Worm (Caenorhabditis elegans): ENCODE measurements around the gene C54F6.3.

DNA sequence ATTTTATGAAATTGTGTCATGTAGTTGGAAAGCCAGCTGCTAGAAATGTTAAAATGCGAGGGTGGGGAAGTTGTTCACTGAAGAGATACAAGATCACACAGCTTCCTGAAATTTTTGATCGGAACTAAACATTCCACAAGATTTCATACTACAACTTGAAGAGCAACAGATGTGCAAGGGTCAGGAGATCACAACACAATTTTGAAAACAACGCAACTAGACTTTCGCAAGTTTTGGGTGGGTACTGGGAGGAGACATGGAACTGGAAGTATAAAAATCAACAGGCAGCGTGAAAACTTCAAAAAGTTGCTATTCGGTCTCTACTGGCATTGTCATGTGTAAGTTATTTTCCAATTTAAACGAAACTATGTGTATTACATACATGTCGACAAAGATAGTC is 18.8 kb downstream of the C54F6.3 start, which contains the start of gene F19F10.3:
- no peak for TF ChIP-seq daf-16 (GFP tag; optimal IDR thresholded peaks at IDR 0.05)
- TF ChIP-seq daf-16 (tag; optimal IDR thresholded peaks at IDR 0.05) = no peak
- TF ChIP-seq nhr-25 (tag; optimal IDR thresholded peaks at IDR 0.05; ENCODE audit: borderline replicate concordance, insufficient read depth) = no peak
- no peak for TF ChIP-seq ztf-11 (tag; optimal IDR thresholded peaks at IDR 0.05)
- TF ChIP-seq daf-12 (tag; optimal IDR thresholded peaks at IDR 0.05) = no peak
- TF ChIP-seq dpl-1 (GFP tag; optimal IDR thresholded peaks at IDR 0.05) = no peak
- TF ChIP-seq aly-2 (tag; optimal IDR thresholded peaks at IDR 0.05) = no peak
- no peak for TF ChIP-seq jun-1 (tag; optimal IDR thresholded peaks at IDR 0.05)
- no peak for TF ChIP-seq lin-39 (tag; optimal IDR thresholded peaks at IDR 0.05)
- no peak for TF ChIP-seq lsy-2 (tag; optimal IDR thresholded peaks at IDR 0.05)
- TF ChIP-seq unc-130 (GFP tag; optimal IDR thresholded peaks at IDR 0.05) = no peak
- TF ChIP-seq sdz-12 (GFP tag; optimal IDR thresholded peaks at IDR 0.05) = no peak
- TF ChIP-seq nhr-11 (tag; optimal IDR thresholded peaks at IDR 0.05) = no peak

Measured in whole organism, L4 larva.